Worm (Caenorhabditis elegans) whole organism, L4 larva: ENCODE results near the gene cgt-1.

Source experiments
- F49E8.2 ChIP-seq: sonication (generic microtip); optimal IDR thresholded peaks from 2 replicates; lab custom pipeline; 2016; ENCODE audit warnings: missing compliant biosample characterization, mild to moderate bottlenecking, missing genetic modification characterization, borderline replicate concordance
- ama-1 ChIP-seq: fragments of 150-350 bp; optimal IDR thresholded peaks from 2 replicates; lab custom pipeline; 2014; ENCODE audit warnings: inconsistent platforms, mixed read lengths
- ceh-82 ChIP-seq: sonication (generic microtip); optimal IDR thresholded peaks from 2 replicates; lab custom pipeline; 2017; ENCODE audit warnings: missing biosample characterization, missing genetic modification characterization
- ces-1 ChIP-seq: fragments of 150-350 bp; sonication (generic microtip); optimal IDR thresholded peaks from 4 replicates; lab custom pipeline; 2014; ENCODE audit warnings: missing biosample characterization, missing genetic modification reagents, missing genetic modification characterization
- cey-2 ChIP-seq: sonication (generic microtip); optimal IDR thresholded peaks from 3 replicates; lab custom pipeline; 2017; ENCODE audit warnings: missing genetic modification characterization, mild to moderate bottlenecking, missing compliant biosample characterization, antibody characterized with exemption, borderline replicate concordance; ENCODE audit not compliant: insufficient read depth
- daf-16 ChIP-seq, 3 experiments: sonication (generic microtip); optimal IDR thresholded peaks; 2 replicates each; lab custom pipeline; 2016 to 2017; ENCODE audit warnings: missing genetic modification characterization in 3 of 3, missing genetic modification reagents in 3 of 3, mild to moderate bottlenecking in 2 of 3, missing compliant biosample characterization in 2 of 3, missing biosample characterization in 1 of 3, moderate library complexity in 1 of 3
- daf-19 ChIP-seq: fragments of 200-800 bp; sonication (Bioruptor generic); conservative IDR thresholded peaks from 2 replicates; pipeline ENCODE4 v1.3.6; 2022; ENCODE audit warnings: missing genetic modification characterization, missing compliant biosample characterization
- daf-8 ChIP-seq: fragments of 200-800 bp; sonication (Bioruptor generic); IDR thresholded peaks from 2 replicates; pipeline ENCODE4 v1.3.6; 2022; ENCODE audit warnings: missing genetic modification characterization, missing compliant biosample characterization
- dmd-6 ChIP-seq: fragments of 200-800 bp; sonication (Bioruptor generic); IDR thresholded peaks from 2 replicates; pipeline ENCODE4 v1.3.6; 2022; ENCODE audit warnings: missing genetic modification reagents, missing genetic modification characterization, missing compliant biosample characterization
- dmd-9 ChIP-seq: fragments of 200-800 bp; sonication (Bioruptor generic); IDR thresholded peaks from 2 replicates; pipeline ENCODE4 v1.3.6; 2022; ENCODE audit warnings: missing genetic modification reagents, missing genetic modification characterization, missing compliant biosample characterization
- dve-1 ChIP-seq: sonication (generic microtip); optimal IDR thresholded peaks from 2 replicates; lab custom pipeline; 2017; ENCODE audit warnings: antibody characterized with exemption, mild to moderate bottlenecking, missing genetic modification characterization, missing compliant biosample characterization; ENCODE audit not compliant: insufficient read depth
- fkh-10 ChIP-seq: fragments of 150-350 bp; optimal IDR thresholded peaks from 2 replicates; lab custom pipeline; 2014; ENCODE audit warnings: missing biosample characterization, missing genetic modification reagents, missing genetic modification characterization
- fos-1 ChIP-seq: fragments of 150-350 bp; optimal IDR thresholded peaks from 2 replicates; lab custom pipeline; 2014; ENCODE audit warnings: missing biosample characterization, missing genetic modification characterization
- gei-8 ChIP-seq: fragments of 200-800 bp; sonication (Bioruptor generic); optimal IDR thresholded peaks from 2 replicates; lab custom pipeline; 2018; ENCODE audit warnings: mild to moderate bottlenecking, missing genetic modification characterization, missing compliant biosample characterization
- hlh-11 ChIP-seq: fragments of 200-800 bp; sonication (Bioruptor generic); optimal IDR thresholded peaks from 2 replicates; lab custom pipeline; 2018; ENCODE audit warnings: mild to moderate bottlenecking, missing genetic modification characterization, missing compliant biosample characterization
- hlh-30 ChIP-seq: sonication (generic microtip); optimal IDR thresholded peaks from 2 replicates; lab custom pipeline; 2017; ENCODE audit warnings: antibody characterized with exemption, mild to moderate bottlenecking, missing genetic modification characterization, missing compliant biosample characterization; ENCODE audit not compliant: insufficient read depth
- jun-1 ChIP-seq: fragments of 150-350 bp; optimal IDR thresholded peaks from 2 replicates; lab custom pipeline; 2014; ENCODE audit warnings: missing biosample characterization, missing genetic modification reagents, missing genetic modification characterization
- lin-29 ChIP-seq: fragments of 200-800 bp; sonication (Bioruptor generic); IDR thresholded peaks from 2 replicates; pipeline ENCODE4 v1.3.6; 2022; ENCODE audit warnings: missing genetic modification reagents, missing genetic modification characterization, missing compliant biosample characterization
- lin-39 ChIP-seq: fragments of 150-350 bp; optimal IDR thresholded peaks from 2 replicates; lab custom pipeline; 2014; ENCODE audit warnings: missing biosample characterization, missing genetic modification reagents, missing genetic modification characterization
- lir-3 ChIP-seq: sonication (generic microtip); optimal IDR thresholded peaks from 2 replicates; lab custom pipeline; 2016; ENCODE audit warnings: mild to moderate bottlenecking, missing genetic modification characterization, missing compliant biosample characterization
- madf-5 ChIP-seq, 2 experiments: fragments of 200-800 bp; sonication (Bioruptor generic); IDR thresholded peaks; 2 replicates each; pipeline ENCODE4 v1.3.6; 2022; ENCODE audit warnings: missing compliant biosample characterization in 2 of 2, missing genetic modification characterization in 2 of 2
- madf-9 ChIP-seq: fragments of 200-800 bp; sonication (Bioruptor generic); conservative IDR thresholded peaks from 2 replicates; pipeline ENCODE4 v1.3.6; 2022; ENCODE audit warnings: missing genetic modification reagents, missing genetic modification characterization, missing compliant biosample characterization
- mdl-1 ChIP-seq, 2 experiments: fragments of 150-350 bp in 1 of 2; sonication (generic microtip) in 1 of 2; optimal IDR thresholded peaks; 2 replicates each; lab custom pipeline; 2014 to 2017; ENCODE audit warnings: missing biosample characterization in 2 of 2, missing genetic modification characterization in 2 of 2
- mxl-3 ChIP-seq: fragments of 200-800 bp; sonication (Bioruptor generic); optimal IDR thresholded peaks from 2 replicates; lab custom pipeline; 2018; ENCODE audit warnings: mild to moderate bottlenecking, missing genetic modification characterization, missing compliant biosample characterization
- nhr-102 ChIP-seq: sonication (generic microtip); optimal IDR thresholded peaks from 2 replicates; lab custom pipeline; 2016; ENCODE audit warnings: mild to moderate bottlenecking, missing genetic modification characterization, moderate library complexity, missing compliant biosample characterization
- nhr-111 ChIP-seq: fragments of 200-800 bp; sonication (Bioruptor generic); optimal IDR thresholded peaks from 2 replicates; lab custom pipeline; 2018; ENCODE audit warnings: mild to moderate bottlenecking, missing genetic modification characterization, missing compliant biosample characterization
- nhr-28 ChIP-seq: fragments of 150-350 bp; optimal IDR thresholded peaks from 2 replicates; lab custom pipeline; 2014; ENCODE audit warnings: missing biosample characterization, missing genetic modification characterization
- nhr-42 ChIP-seq: fragments of 200-800 bp; sonication (Bioruptor generic); IDR thresholded peaks from 2 replicates; pipeline ENCODE4 v1.3.6; 2022; ENCODE audit warnings: missing genetic modification characterization, missing compliant biosample characterization
- nhr-6 ChIP-seq: fragments of 150-350 bp; optimal IDR thresholded peaks from 2 replicates; lab custom pipeline; 2014; ENCODE audit warnings: missing biosample characterization, missing genetic modification characterization
- nhr-77 ChIP-seq: fragments of 150-350 bp; optimal IDR thresholded peaks from 2 replicates; lab custom pipeline; 2014; ENCODE audit warnings: missing biosample characterization, missing genetic modification characterization
- pha-4 ChIP-seq, 2 experiments: fragments of 150-350 bp in 1 of 2; fragments of 200-800 bp in 1 of 2; sonication (Bioruptor generic) in 1 of 2; IDR thresholded peaks in 1 of 2; optimal IDR thresholded peaks in 1 of 2; 2 replicates each; pipeline versions ENCODE4 v1.3.6 to Lab custom; 2014 to 2022; ENCODE audit warnings: missing genetic modification characterization in 2 of 2, missing genetic modification reagents in 2 of 2, missing biosample characterization in 1 of 2, missing compliant biosample characterization in 1 of 2
- php-3 ChIP-seq: fragments of 200-800 bp; sonication (Bioruptor generic); IDR thresholded peaks from 2 replicates; pipeline ENCODE4 v1.3.6; 2022; ENCODE audit warnings: missing genetic modification reagents, missing genetic modification characterization, missing compliant biosample characterization
- pqm-1 ChIP-seq: sonication (generic microtip); optimal IDR thresholded peaks from 2 replicates; lab custom pipeline; 2017; ENCODE audit warnings: missing biosample characterization, missing genetic modification characterization
- saeg-2 ChIP-seq: fragments of 200-800 bp; sonication (Bioruptor generic); IDR thresholded peaks from 2 replicates; pipeline ENCODE4 v1.3.6; 2022; ENCODE audit warnings: missing genetic modification reagents, missing genetic modification characterization, missing compliant biosample characterization
- set-16 ChIP-seq: fragments of 200-800 bp; sonication (Bioruptor generic); IDR thresholded peaks from 2 replicates; pipeline ENCODE4 v1.3.6; 2022; ENCODE audit warnings: missing genetic modification reagents, missing genetic modification characterization, missing compliant biosample characterization
- snpc-1.2 ChIP-seq: fragments of 200-800 bp; sonication (Bioruptor generic); IDR thresholded peaks from 2 replicates; pipeline ENCODE4 v1.3.6; 2022; ENCODE audit warnings: missing genetic modification reagents, missing genetic modification characterization, missing compliant biosample characterization
- unc-130 ChIP-seq: sonication (generic microtip); optimal IDR thresholded peaks from 2 replicates; lab custom pipeline; 2016; ENCODE audit warnings: missing genetic modification reagents, missing genetic modification characterization, missing compliant biosample characterization
- zfp-3 ChIP-seq: fragments of 200-800 bp; sonication (Bioruptor generic); conservative IDR thresholded peaks from 2 replicates; pipeline ENCODE4 v1.3.6; 2022; ENCODE audit warnings: missing genetic modification reagents, missing genetic modification characterization, missing compliant biosample characterization
- zip-2 ChIP-seq: fragments of 150-350 bp; optimal IDR thresholded peaks from 2 replicates; lab custom pipeline; 2014; ENCODE audit warnings: missing biosample characterization, missing genetic modification characterization
- ztf-7 ChIP-seq: fragments of 150-350 bp; optimal IDR thresholded peaks from 2 replicates; lab custom pipeline; 2014; ENCODE audit warnings: missing biosample characterization, missing genetic modification characterization

cgt-1 gene

ce11 chrV:15891761-15892160, 3.1 kb upstream of the cgt-1 start, which contains the start of gene T06C12.12:
Gene T06C12.12, plus strand, starts transcription at chrV:15892061.
- TF ChIP-seq unc-130 (no peak), ces-1 (GFP tag; lab: Kevin White, UChicago) (no peak), dmd-6 (GFP tag; lab: Robert Waterston, UW) (no peak)
- TF ChIP-seq, all 104 proteins: peak for 0

ce11 chrV:15891279-15891678, 2.6 kb upstream of the cgt-1 start:
- TF ChIP-seq ceh-82 (no peak), dmd-9 (GFP tag; lab: Robert Waterston, UW) (no peak), daf-19 (GFP tag; lab: Robert Waterston, UW) (no peak), php-3 (GFP tag; lab: Robert Waterston, UW) (0 out of 2 replicates have a peak, but pooled peaks have one; percentile 6), madf-5 (GFP tag; IDR thresholded peaks at IDR 0.05; lab: Robert Waterston, UW) (no peak), dmd-6 (GFP tag; lab: Robert Waterston, UW) (peak; percentile 61), ama-1 (lab: Kevin White, UChicago) (no peak), nhr-77 (tag; lab: Kevin White, UChicago) (peak; percentile 24), nhr-28 (tag; lab: Kevin White, UChicago) (peak; percentile 91), lin-39 (tag; lab: Kevin White, UChicago) (no peak), ztf-7 (no peak), fos-1 (tag; lab: Kevin White, UChicago) (no peak), fkh-10 (GFP tag; lab: Kevin White, UChicago) (no peak), hlh-11 (tag; lab: Kevin White, UChicago) (peak; percentile 67), nhr-111 (GFP tag; lab: Kevin White, UChicago) (no peak), nhr-6 (peak; percentile 25), snpc-1.2 (GFP tag; lab: Robert Waterston, UW) (no peak), zip-2 (tag; lab: Kevin White, UChicago) (no peak), pqm-1 (tag; lab: Kevin White, UChicago) (peak; percentile 70), dve-1 (peak; percentile 59), ces-1 (GFP tag; lab: Kevin White, UChicago) (no peak), hlh-30 (tag; lab: Kevin White, UChicago) (peak; percentile 28), pha-4 (GFP tag; IDR thresholded peaks at IDR 0.05; lab: Robert Waterston, UW) (no peak), pha-4 (tag; optimal IDR thresholded peaks at IDR 0.05; lab: Kevin White, UChicago) (peak; percentile 43), daf-8 (GFP tag; lab: Robert Waterston, UW) (no peak), daf-16 (GFP tag; optimal IDR thresholded peaks at IDR 0.05; lab: Kevin White, UChicago) (no peak), daf-16 (tag; optimal IDR thresholded peaks at IDR 0.05; lab: Kevin White, UChicago) (peak; percentile 89)

- TF ChIP-seq daf-16 (GFP tag; optimal IDR thresholded peaks at IDR 0.05; lab: Kevin White, UChicago) (no peak), daf-16 (tag; optimal IDR thresholded peaks at IDR 0.05; lab: Kevin White, UChicago) (peak; percentile 78), hlh-11 (tag; lab: Kevin White, UChicago) (peak; percentile 18), zfp-3 (no peak), dmd-6 (GFP tag; lab: Robert Waterston, UW) (peak; percentile 35; the same call in 1 of the 2 replicates), nhr-42 (GFP tag; lab: Robert Waterston, UW) (no peak), nhr-28 (tag; lab: Kevin White, UChicago) (peak; percentile 60)
- TF ChIP-seq, all 104 proteins: peak for 4
Observed at ce11 chrV:15890115-15890514, 1.5 kb upstream of the cgt-1 start.

ce11 chrV:15887708-15888295, 849 bp downstream of the cgt-1 start:
- TF ChIP-seq pqm-1 (tag; lab: Kevin White, UChicago) (peak; percentile 84), madf-9 (GFP tag; lab: Robert Waterston, UW) (no peak), lin-29 (GFP tag; lab: Robert Waterston, UW) (no peak), jun-1 (tag; lab: Kevin White, UChicago) (no peak), set-16 (GFP tag; lab: Robert Waterston, UW) (no peak), lir-3 (tag; lab: Kevin White, UChicago) (no peak), mxl-3 (peak; percentile 48), hlh-11 (tag; lab: Kevin White, UChicago) (peak; percentile 79), nhr-102 (tag; lab: Kevin White, UChicago) (no peak), madf-5 (GFP tag; IDR thresholded peaks at IDR 0.05; lab: Robert Waterston, UW) (no peak), mdl-1 (tag; optimal IDR thresholded peaks at IDR 0.05; lab: Kevin White, UChicago) (peak in 1 of 2 experiments; percentile 29), nhr-28 (tag; lab: Kevin White, UChicago) (peak; percentile 82), nhr-77 (tag; lab: Kevin White, UChicago) (peak; percentile 32), fos-1 (tag; lab: Kevin White, UChicago) (no peak), hlh-30 (tag; lab: Kevin White, UChicago) (peak; percentile 49), php-3 (GFP tag; lab: Robert Waterston, UW) (peak; percentile 60; the same call in 1 of the 2 replicates), gei-8 (GFP tag; lab: Kevin White, UChicago) (no peak), saeg-2 (GFP tag; lab: Robert Waterston, UW) (no peak), F49E8.2 (tag; lab: Kevin White, UChicago) (no peak), dve-1 (peak; percentile 48), cey-2 (tag; lab: Kevin White, UChicago) (no peak), daf-16 (GFP tag; optimal IDR thresholded peaks at IDR 0.05; lab: Kevin White, UChicago) (no peak), daf-16 (tag; optimal IDR thresholded peaks at IDR 0.05; lab: Kevin White, UChicago) (peak; percentile 87)
